Worm (Caenorhabditis elegans): ENCODE measurements around the gene K02H11.4.

The K02H11.4 gene

DNA sequence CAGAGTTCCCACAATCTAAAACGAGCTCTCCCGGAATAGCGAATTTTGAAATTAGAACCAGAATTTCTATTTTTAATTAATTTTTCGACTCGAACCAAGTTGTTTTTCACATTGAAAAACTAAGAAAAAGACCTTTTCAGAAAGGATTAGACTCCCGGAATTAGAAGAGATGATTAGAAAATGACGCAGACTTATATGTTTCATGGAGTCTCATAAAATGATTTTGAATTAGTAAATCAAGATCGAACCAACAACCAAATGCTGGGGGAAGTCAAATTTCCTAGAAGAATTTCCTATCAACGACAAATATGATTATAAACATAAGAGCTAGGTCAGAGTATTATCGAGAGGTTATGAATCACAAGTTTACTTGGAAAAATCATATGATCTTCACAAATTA lies 42.4 kb downstream of the K02H11.4 start:
- no peak for TF ChIP-seq F57C9.4 (tag; optimal IDR thresholded peaks at IDR 0.05)

DNA sequence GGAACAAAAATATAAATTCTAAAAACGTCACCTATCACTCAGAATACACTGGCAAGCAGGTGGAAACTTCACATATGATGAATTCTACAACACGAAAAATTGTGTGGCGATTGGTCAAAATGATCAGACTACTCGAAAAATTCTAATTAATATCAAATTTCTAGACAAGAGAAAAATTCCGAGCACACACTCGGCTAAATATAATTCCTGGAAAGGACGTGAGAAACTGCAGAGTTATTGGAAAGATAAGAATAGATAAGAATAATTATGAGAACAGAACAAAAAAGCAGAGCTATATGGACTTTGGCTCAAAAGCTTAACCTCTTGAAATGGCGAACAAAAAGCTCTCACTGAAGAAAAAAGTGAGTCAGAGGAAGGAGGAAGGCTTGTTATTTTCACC lies 43.8 kb downstream of the K02H11.4 start:
- no peak for TF ChIP-seq snpc-4 (GFP tag; optimal IDR thresholded peaks at IDR 0.05)
- no peak for TF ChIP-seq snpc-4 (tag; optimal IDR thresholded peaks at IDR 0.05)
- no peak for TF ChIP-seq F52B5.7 (tag; optimal IDR thresholded peaks at IDR 0.05)
- no peak for TF ChIP-seq unc-130 (GFP tag; optimal IDR thresholded peaks at IDR 0.05)
- TF ChIP-seq ztf-25 (GFP tag; IDR thresholded peaks at IDR 0.05), result no peak
- TF ChIP-seq athp-1 (tag; optimal IDR thresholded peaks at IDR 0.05), result no peak
- no peak for TF ChIP-seq D2030.7 (GFP tag; IDR thresholded peaks at IDR 0.05)
- TF ChIP-seq repo-1 (tag; optimal IDR thresholded peaks at IDR 0.05), result no peak
- no peak for TF ChIP-seq dox-1 (GFP tag; IDR thresholded peaks at IDR 0.05)
- no peak for TF ChIP-seq dpl-1 (GFP tag; optimal IDR thresholded peaks at IDR 0.05)
- no peak for TF ChIP-seq C06A6.2 (GFP tag; conservative IDR thresholded peaks at IDR 0.05)
- no peak for TF ChIP-seq Y53G8AR.9 (GFP tag; conservative IDR thresholded peaks at IDR 0.05)
- TF ChIP-seq him-1 (tag; optimal IDR thresholded peaks at IDR 0.05), result no peak
- no peak for TF ChIP-seq die-1 (tag; optimal IDR thresholded peaks at IDR 0.05)
- TF ChIP-seq gei-17 (GFP tag; optimal IDR thresholded peaks at IDR 0.05), result no peak
- TF ChIP-seq sdz-38 (tag; optimal IDR thresholded peaks at IDR 0.05), result no peak
- no peak for TF ChIP-seq let-526 (GFP tag; IDR thresholded peaks at IDR 0.05)
- no peak for TF ChIP-seq rpc-1 (optimal IDR thresholded peaks at IDR 0.05)
- TF ChIP-seq rpc-1 (tag; optimal IDR thresholded peaks at IDR 0.05), result no peak
- no peak for TF ChIP-seq lin-54 (GFP tag; optimal IDR thresholded peaks at IDR 0.05)

DNA sequence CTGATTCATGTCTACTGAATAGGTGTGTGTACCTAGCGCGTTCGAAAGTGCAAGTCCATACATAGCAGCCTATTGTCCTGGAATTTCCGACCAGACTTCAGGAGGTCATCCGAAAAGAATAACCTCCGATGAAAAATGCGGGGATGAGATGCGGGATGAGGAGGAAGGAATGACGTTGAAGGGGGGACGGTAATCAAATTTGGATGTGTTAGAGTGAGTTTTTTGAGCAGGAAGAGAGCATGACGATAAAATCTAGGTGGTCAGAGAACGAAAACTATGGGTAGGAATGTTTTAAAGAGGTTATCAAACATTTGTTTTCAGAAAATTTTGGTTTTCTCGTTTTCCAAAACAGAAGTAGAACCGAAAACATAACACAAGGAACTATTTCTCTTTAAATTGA lies 45.0 kb downstream of the K02H11.4 start:
- TF ChIP-seq ztf-3 (GFP tag; optimal IDR thresholded peaks at IDR 0.05), result no peak
- TF ChIP-seq cebp-1 (GFP tag; IDR thresholded peaks at IDR 0.05), result no peak
- TF ChIP-seq cebp-1 (tag; optimal IDR thresholded peaks at IDR 0.05), result no peak
- TF ChIP-seq F52B5.7 (tag; optimal IDR thresholded peaks at IDR 0.05), result no peak

DNA sequence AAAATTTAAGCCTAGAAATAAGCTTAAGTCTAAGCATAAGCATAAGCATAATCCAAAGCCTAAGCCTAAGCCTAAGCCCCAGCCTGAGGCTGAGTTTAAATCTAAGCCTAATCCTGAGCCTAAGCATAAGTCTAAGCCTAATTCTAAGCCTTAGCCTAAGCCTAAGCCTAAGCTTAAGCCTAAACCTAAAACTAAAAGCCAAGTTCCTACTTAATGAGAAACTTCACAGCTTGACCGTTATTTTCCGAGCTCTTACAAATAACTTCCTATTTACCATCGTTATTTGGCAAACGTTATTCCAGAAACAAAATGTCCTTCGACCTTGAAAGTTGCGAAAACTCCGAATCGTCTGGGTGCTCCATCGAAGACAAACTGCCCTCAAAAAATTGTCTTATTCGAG lies 49.3 kb downstream of the K02H11.4 start, which contains the start of gene C38C3.4:
Gene C38C3.4, plus strand, starts transcription at position 301 of the 400 bp plus-strand sequence.
- TF ChIP-seq F10E7.11 (tag; optimal IDR thresholded peaks at IDR 0.05), result no peak
- no peak for TF ChIP-seq snpc-3.4 (tag; optimal IDR thresholded peaks at IDR 0.05)
- TF ChIP-seq cebp-2 (GFP tag; IDR thresholded peaks at IDR 0.05), result no peak
- TF ChIP-seq him-1 (tag; optimal IDR thresholded peaks at IDR 0.05), result no peak
- no peak for TF ChIP-seq F23B12.7 (tag; optimal IDR thresholded peaks at IDR 0.05; ENCODE audit: insufficient read depth)
- no peak for TF ChIP-seq ztf-3 (GFP tag; optimal IDR thresholded peaks at IDR 0.05)
- no peak for TF ChIP-seq lin-35 (GFP tag; optimal IDR thresholded peaks at IDR 0.05)
- no peak for TF ChIP-seq dpff-1 (tag; optimal IDR thresholded peaks at IDR 0.05)
- no peak for TF ChIP-seq lir-1 (GFP tag; conservative IDR thresholded peaks at IDR 0.05)
- no peak for TF ChIP-seq atf-7 (tag; optimal IDR thresholded peaks at IDR 0.05)
- no peak for TF ChIP-seq ZK185.1 (tag; optimal IDR thresholded peaks at IDR 0.05; ENCODE audit: poor library complexity, severe bottlenecking)

DNA sequence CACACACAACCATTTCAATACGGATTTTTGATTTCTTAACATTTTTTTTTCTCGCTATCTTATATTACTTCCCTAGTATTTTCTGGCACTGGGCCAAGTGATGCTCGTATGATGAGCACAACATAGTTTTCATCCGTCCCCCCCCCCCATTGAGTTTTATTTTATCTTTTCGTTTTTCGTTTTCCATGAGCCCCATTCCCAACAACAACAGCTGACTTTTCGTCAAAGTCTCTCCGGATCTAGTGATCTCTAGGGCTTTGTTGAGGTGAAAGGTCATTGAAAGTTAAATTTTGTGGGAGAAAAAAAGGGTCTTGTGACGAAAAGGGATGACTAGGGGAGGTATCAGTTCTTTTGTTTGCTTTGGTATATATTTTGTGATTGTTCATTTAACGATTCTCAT lies 50.2 kb downstream of the K02H11.4 start:
- TF ChIP-seq K12H6.12 (tag; optimal IDR thresholded peaks at IDR 0.05), result peak; percentile 37
- no peak for TF ChIP-seq attf-6 (GFP tag; IDR thresholded peaks at IDR 0.05)
- no peak for TF ChIP-seq ceh-40 (GFP tag; IDR thresholded peaks at IDR 0.05)
- TF ChIP-seq ceh-79 (tag; optimal IDR thresholded peaks at IDR 0.05), result no peak
- TF ChIP-seq athp-1 (tag; optimal IDR thresholded peaks at IDR 0.05), result no peak
- TF ChIP-seq cebp-2 (GFP tag; IDR thresholded peaks at IDR 0.05), result no peak
- no peak for TF ChIP-seq tbp1 (GFP tag; optimal IDR thresholded peaks at IDR 0.05)
- no peak for TF ChIP-seq aptf-2 (GFP tag; conservative IDR thresholded peaks at IDR 0.05)
- no peak for TF ChIP-seq mxl-1 (tag; optimal IDR thresholded peaks at IDR 0.05)

All from whole organism, young adult.